Worm (Caenorhabditis elegans): ENCODE data around the gene prp-19.

ce11 chrIII:5120593-5120992 is 51.3 kb downstream of the prp-19 start:
- TF ChIP-seq ama-1 (optimal IDR thresholded peaks at IDR 0.05) (no peak), blmp-1 (tag; optimal IDR thresholded peaks at IDR 0.05; ENCODE audit: insufficient read depth) (no peak), zag-1 (tag; optimal IDR thresholded peaks at IDR 0.05) (no peak), nhr-10 (tag; optimal IDR thresholded peaks at IDR 0.05) (no peak), crh-2 (tag; optimal IDR thresholded peaks at IDR 0.05) (no peak), nhr-11 (tag; optimal IDR thresholded peaks at IDR 0.05) (no peak), elt-3 (tag; optimal IDR thresholded peaks at IDR 0.05) (no peak), aly-2 (tag; optimal IDR thresholded peaks at IDR 0.05) (no peak), peb-1 (tag; optimal IDR thresholded peaks at IDR 0.05) (no peak), nhr-25 (tag; optimal IDR thresholded peaks at IDR 0.05) (no peak), lin-13 (GFP tag; optimal IDR thresholded peaks at IDR 0.05) (no peak), nhr-237 (tag; optimal IDR thresholded peaks at IDR 0.05) (no peak), elt-1 (tag; optimal IDR thresholded peaks at IDR 0.05) (no peak), lsy-2 (tag; optimal IDR thresholded peaks at IDR 0.05) (no peak)

Measured in whole organism, L2 larva.